Fruit fly (Drosophila melanogaster) S2 (cell line): ENCODE data around the gene CG32437.

ENCODE experiments used
- CG8478 ChIP-seq: fragments of >200 bp; optimal IDR thresholded peaks from 2 replicates; lab custom pipeline; 2018
- CTCF ChIP-seq, 2 experiments: fragments of >200 bp; optimal IDR thresholded peaks; 2 replicates each; lab custom pipeline; 2018

CG32437 gene

DNA sequence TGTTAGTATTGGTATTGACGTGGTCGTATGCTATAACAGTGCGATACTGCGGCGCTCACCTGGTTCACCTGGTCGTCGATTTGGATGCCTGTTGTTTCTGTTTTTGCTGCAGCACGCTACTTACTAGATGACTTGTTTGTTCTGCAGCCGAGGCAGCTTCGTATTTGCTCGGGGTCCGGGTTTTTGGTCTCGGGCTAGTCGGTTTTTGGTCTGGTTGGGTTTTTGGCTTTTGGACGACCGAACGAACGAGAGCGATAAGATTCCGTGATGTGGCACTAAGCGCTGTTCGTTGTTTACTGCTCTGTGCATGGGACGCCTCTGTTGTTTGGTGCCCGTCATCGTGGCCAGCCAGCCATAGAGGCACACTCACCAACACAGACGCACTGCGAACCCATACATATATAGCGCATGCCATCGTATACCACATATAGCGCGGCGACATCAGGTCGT lies 8.5 kb upstream of the CG32437 start, which contains the start of gene ebd2:
Gene ebd2, minus strand, starts transcription at position 306 of the 450 bp plus-strand sequence.
- TF ChIP-seq CG8478 (lab: Kevin White, UChicago) (no peak), CTCF (optimal IDR thresholded peaks at IDR 0.05; lab: Kevin White, UChicago) (no peak)

DNA sequence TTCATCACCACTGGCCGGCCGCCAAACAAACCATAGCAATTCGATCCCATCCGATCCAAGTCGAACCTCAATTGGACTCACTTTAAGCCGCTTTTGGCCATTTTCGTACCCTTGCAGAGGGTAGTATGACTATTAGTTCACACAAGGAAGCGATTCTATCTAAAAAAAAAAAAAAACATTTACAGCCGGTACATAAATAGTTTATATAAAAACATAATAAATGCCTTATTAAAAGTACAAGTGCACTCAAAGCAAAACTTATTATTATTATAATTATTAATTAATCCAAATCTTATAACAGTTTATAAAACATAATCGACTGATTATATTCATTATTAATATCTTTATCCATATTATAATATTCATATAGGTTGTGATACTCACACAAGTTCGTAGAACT lies 1.1 kb upstream of the CG32437 start, which contains the start of gene CG12971:
Gene CG12971, minus strand, starts transcription at position 101 of the 400 bp plus-strand sequence.
- TF ChIP-seq CTCF (optimal IDR thresholded peaks at IDR 0.05; lab: Kevin White, UChicago), result no peak
- no peak for TF ChIP-seq CG8478 (lab: Kevin White, UChicago)

- no peak for TF ChIP-seq CTCF (optimal IDR thresholded peaks at IDR 0.05; lab: Kevin White, UChicago)
- no peak for TF ChIP-seq CG8478 (lab: Kevin White, UChicago)
Measured at dm6 chr3L:21359879-21360278, 2.4 kb downstream of the CG32437 start, which contains the start of gene CG32440. CG32440 (plus strand) TSS chr3L:21360179.

DNA sequence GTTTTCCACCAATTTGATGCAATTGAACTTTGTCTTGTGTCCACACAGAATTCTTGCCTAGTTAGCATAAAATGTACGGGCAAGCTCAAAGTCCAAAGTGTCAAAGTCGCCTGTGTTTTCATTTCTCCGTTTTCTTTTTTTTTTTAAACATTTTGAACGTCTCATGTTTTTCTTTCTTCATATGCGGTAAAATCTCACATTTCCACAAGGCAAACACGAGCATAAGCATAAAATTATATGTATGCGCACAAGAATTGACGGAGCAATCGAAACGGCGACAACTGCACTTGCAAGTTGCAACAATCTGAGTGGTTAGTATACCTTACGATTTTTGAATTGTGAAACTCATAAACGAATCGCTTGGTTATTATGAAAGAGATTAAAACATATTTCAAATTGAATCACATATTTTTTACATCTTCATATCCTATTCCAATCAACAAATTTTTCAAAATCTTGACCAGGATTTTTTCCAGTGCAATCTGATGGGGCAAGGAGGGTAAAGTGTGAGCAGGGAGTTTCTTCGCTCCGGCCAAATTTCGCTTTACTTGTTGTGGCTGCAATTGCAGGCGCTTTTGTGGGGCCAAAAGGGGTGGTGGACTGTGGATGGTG lies 6.5 kb downstream of the CG32437 start:
- TF ChIP-seq CG8478 (lab: Kevin White, UChicago), result no peak
- TF ChIP-seq CTCF (optimal IDR thresholded peaks at IDR 0.05; lab: Kevin White, UChicago), result no peak

dm6 chr3L:21371230-21371629 lies 13.7 kb downstream of the CG32437 start:
- no peak for TF ChIP-seq CTCF (optimal IDR thresholded peaks at IDR 0.05; lab: Kevin White, UChicago)
- TF ChIP-seq CG8478 (lab: Kevin White, UChicago), result no peak

DNA sequence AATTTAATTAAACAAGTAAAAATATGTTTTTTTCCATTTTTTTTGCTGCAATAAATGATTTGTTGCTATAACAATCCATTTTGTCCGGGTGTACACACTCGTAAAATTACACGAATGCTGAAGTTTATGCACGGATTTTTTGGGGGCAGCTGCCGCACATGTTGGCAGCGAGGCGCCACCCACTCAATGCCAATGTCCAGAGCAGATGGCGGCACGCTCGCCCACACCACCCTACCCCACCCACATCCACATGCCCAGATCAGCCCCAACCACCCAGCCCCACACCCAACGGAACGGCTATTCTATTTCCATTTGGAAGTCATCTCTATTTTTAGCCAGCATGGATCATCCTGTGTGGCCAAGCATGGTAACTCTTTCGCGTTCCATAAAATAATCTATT lies 22.6 kb downstream of the CG32437 start:
- TF ChIP-seq CTCF (optimal IDR thresholded peaks at IDR 0.05; lab: Kevin White, UChicago), result no peak
- no peak for TF ChIP-seq CG8478 (lab: Kevin White, UChicago)

DNA sequence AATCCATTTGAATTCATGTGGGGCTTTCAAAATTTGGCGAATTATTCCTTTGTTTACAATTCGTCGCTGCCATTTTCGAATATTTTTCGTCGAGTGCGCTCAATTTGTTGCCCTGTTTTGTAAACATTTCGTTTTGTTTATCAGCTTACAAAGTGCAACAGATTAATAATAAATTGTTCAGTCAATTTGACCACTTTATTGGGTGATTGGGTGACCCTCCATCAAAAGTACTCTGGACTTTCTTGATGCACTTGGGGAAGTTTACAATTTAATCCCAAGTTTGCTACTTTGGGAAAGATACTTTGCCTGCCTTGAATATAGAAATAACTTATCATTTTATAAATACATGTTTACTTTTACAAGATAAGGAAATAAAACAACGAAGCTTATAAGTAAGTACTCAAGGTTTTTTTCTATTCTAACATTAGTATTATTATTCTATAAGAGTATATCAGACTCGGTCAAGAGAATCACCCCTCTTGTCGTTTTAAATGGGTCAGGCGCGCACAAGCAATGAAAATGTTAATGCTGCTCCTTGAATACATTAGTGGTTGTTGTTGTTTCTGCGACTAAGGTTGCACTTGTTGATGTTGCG lies 23.2 kb downstream of the CG32437 start:
- TF ChIP-seq CG8478 (lab: Kevin White, UChicago) (no peak), CTCF (optimal IDR thresholded peaks at IDR 0.05; lab: Kevin White, UChicago) (no peak)

- no peak for TF ChIP-seq CTCF (optimal IDR thresholded peaks at IDR 0.05; lab: Kevin White, UChicago)
- no peak for TF ChIP-seq CG8478 (lab: Kevin White, UChicago)
Measured at dm6 chr3L:21381746-21382145, 24.3 kb downstream of the CG32437 start.

dm6 chr3L:21382158-21382610 lies 24.7 kb downstream of the CG32437 start, which contains the start of gene rgn:
rgn (plus strand) TSS chr3L:21382501.
- TF ChIP-seq CG8478 (lab: Kevin White, UChicago) (no peak), CTCF (optimal IDR thresholded peaks at IDR 0.05; lab: Kevin White, UChicago) (no peak)

dm6 chr3L:21383440-21383839 lies 26.0 kb downstream of the CG32437 start:
- TF ChIP-seq CTCF (optimal IDR thresholded peaks at IDR 0.05; lab: Kevin White, UChicago) (no peak), CG8478 (lab: Kevin White, UChicago) (no peak)

dm6 chr3L:21385699-21386098 lies 28.2 kb downstream of the CG32437 start:
- TF ChIP-seq CG8478 (lab: Kevin White, UChicago) (no peak), CTCF (optimal IDR thresholded peaks at IDR 0.05; lab: Kevin White, UChicago) (no peak)

DNA sequence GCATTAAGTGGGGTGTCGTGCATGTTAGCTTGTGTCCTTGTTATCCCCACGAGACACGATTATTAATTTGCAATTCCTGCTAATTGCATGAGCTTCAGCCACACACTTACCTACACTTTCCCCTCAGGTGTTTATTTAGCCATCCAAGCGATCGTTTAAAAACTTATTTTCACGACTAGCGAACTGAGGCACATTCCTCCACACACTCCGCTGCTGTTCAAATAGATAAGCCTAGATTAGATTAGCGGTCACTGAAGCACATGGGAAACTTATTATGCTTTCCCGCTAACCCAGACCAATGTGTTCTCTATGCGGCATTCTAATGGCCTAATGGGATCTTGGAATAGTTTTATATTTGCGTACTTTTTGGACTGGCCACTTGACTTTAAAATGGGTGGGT lies 29.4 kb downstream of the CG32437 start:
- TF ChIP-seq CG8478 (lab: Kevin White, UChicago), result no peak
- no peak for TF ChIP-seq CTCF (optimal IDR thresholded peaks at IDR 0.05; lab: Kevin White, UChicago)

DNA sequence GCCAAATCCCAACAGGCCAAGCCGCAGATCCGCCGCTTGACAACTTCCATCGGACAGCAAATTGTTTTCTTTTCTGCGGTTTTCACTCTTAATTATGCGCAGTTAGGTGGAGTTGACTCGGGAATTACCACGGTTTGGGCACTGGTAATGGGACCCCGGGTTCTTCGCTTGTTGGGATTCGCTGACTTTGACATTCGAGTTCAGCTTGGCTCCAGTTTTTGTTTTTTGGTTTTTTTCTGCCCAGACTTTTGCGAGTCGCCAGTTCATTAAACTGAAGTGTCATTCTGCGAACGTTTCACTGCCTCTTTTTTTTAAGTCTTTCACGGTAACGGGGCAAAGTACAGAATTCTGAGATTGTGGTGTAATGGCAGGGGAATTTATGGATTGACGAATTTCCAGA lies 31.3 kb downstream of the CG32437 start:
- no peak for TF ChIP-seq CG8478 (lab: Kevin White, UChicago)
- no peak for TF ChIP-seq CTCF (optimal IDR thresholded peaks at IDR 0.05; lab: Kevin White, UChicago)

DNA sequence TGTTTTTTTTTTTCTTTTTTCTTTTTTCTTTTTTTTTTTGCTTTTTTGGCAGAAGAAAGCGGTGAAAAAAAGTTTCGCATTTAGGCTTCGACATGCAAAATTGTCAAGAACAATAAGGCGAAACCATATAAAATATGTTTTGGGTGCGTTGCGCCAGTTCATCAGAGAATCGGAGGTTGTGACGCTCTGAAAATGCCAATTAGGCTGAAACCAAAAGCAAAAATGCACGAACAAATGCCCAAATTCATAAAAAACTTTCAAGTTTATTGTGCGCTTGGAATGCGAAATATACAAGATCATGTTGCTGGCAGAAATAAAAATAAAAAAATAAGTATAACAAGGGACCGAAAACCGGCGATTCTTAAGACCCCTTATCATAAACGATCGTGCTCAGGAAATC lies 32.3 kb downstream of the CG32437 start:
- no peak for TF ChIP-seq CG8478 (lab: Kevin White, UChicago)
- TF ChIP-seq CTCF (optimal IDR thresholded peaks at IDR 0.05; lab: Kevin White, UChicago), result no peak

dm6 chr3L:21390431-21390830 lies 32.9 kb downstream of the CG32437 start:
- TF ChIP-seq CG8478 (lab: Kevin White, UChicago) (no peak), CTCF (optimal IDR thresholded peaks at IDR 0.05; lab: Kevin White, UChicago) (no peak)
